Worm (Caenorhabditis elegans): ENCODE results near the gene his-7.

DNA sequence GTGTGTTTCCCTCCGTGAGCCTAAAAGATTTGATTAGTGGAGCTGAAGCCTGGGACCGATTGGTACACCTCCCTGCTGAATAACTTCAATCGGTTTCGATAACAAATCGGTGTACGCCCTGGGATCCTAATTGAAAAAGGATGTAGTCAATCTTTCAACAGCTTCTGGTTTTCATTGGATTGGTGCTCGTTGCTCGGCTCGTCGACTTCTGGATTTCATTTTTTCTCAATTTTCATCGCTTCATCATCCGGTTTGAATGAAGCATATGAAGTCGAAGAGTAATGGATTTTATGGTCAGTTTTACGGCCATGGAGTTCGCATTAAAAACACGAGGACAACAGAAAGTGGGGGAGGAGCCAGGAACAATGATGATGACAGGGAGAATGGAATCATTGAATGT is 22.8 kb downstream of the his-7 start:
- no peak for TF ChIP-seq fos-1 (tag; optimal IDR thresholded peaks at IDR 0.05)
- TF ChIP-seq unc-62 (GFP tag; optimal IDR thresholded peaks at IDR 0.05) = no peak
- TF ChIP-seq nhr-237 (tag; optimal IDR thresholded peaks at IDR 0.05) = no peak
- TF ChIP-seq nhr-12 (tag; optimal IDR thresholded peaks at IDR 0.05) = no peak
- no peak for TF ChIP-seq ama-1 (optimal IDR thresholded peaks at IDR 0.05)
